Fruit fly (Drosophila melanogaster) whole organism, embryonic: ENCODE measurements around the gene CG14535.

Experiments used
- Atf3 ChIP-seq: fragments of 200-800 bp; sonication (Bioruptor generic); optimal IDR thresholded peaks from 3 replicates; lab custom pipeline; 2016; ENCODE audit warnings: missing biosample characterization, missing genetic modification characterization
- CG12071 ChIP-seq: fragments of 200-800 bp; sonication (Bioruptor generic); optimal IDR thresholded peaks from 3 replicates; lab custom pipeline; 2018; ENCODE audit warnings: missing biosample characterization, mild to moderate bottlenecking, missing genetic modification characterization
- CG14667 ChIP-seq: fragments of 200-800 bp; sonication (Bioruptor generic); IDR thresholded peaks from 2 replicates; pipeline ENCODE4 v1.3.6; 2022; ENCODE audit warnings: missing biosample characterization, missing genetic modification characterization
- CG17359 ChIP-seq: fragments of 200-800 bp; sonication (Bioruptor generic); optimal IDR thresholded peaks from 3 replicates; lab custom pipeline; 2018; ENCODE audit warnings: missing biosample characterization, mild to moderate bottlenecking, missing genetic modification characterization, moderate library complexity
- CG18599 ChIP-seq: fragments of 200-800 bp; sonication (Bioruptor generic); optimal IDR thresholded peaks from 3 replicates; lab custom pipeline; 2017; ENCODE audit warnings: missing biosample characterization, missing genetic modification characterization, mild to moderate bottlenecking, moderate library complexity, missing genetic modification reagents
- CG2712 ChIP-seq: fragments of 200-800 bp; optimal IDR thresholded peaks from 3 replicates; lab custom pipeline; 2019; ENCODE audit warnings: missing biosample characterization, mild to moderate bottlenecking, missing genetic modification characterization, moderate library complexity
- CG34376 ChIP-seq: fragments of 200-800 bp; sonication (Bioruptor generic); optimal IDR thresholded peaks from 2 replicates; lab custom pipeline; 2018; ENCODE audit warnings: missing biosample characterization, mild to moderate bottlenecking, missing genetic modification characterization
- CG8765 ChIP-seq: fragments of 200-800 bp; sonication (Bioruptor generic); IDR thresholded peaks from 2 replicates; pipeline ENCODE4 v1.3.6; 2022; ENCODE audit warnings: missing biosample characterization, missing genetic modification characterization
- Dref ChIP-seq: fragments of 200-800 bp; sonication (Bioruptor generic); IDR thresholded peaks from 2 replicates; pipeline ENCODE4 v1.3.6; 2022; ENCODE audit warnings: missing biosample characterization, missing genetic modification characterization
- Vsx1 ChIP-seq: fragments of 200-800 bp; sonication (Bioruptor generic); optimal IDR thresholded peaks from 2 replicates; lab custom pipeline; 2017; ENCODE audit warnings: missing biosample characterization, mild to moderate bottlenecking, missing genetic modification characterization, missing genetic modification reagents
- chinmo ChIP-seq: fragments of 200-800 bp; sonication (Bioruptor generic); IDR thresholded peaks from 4 replicates; pipeline ENCODE4 v1.3.6; 2022; ENCODE audit warnings: missing biosample characterization, missing genetic modification characterization; ENCODE audit not compliant: partially characterized antibody
- gsb ChIP-seq: fragments of 200-800 bp; sonication (Bioruptor generic); IDR thresholded peaks from 2 replicates; pipeline ENCODE4 v1.3.6; 2022; ENCODE audit warnings: missing biosample characterization, missing genetic modification characterization
- seq ChIP-seq: fragments of 200-800 bp; sonication (Bioruptor generic); IDR thresholded peaks from 2 replicates; pipeline ENCODE4 v1.3.6; 2022; ENCODE audit warnings: missing biosample characterization, missing genetic modification characterization
- so ChIP-seq: fragments of 200-800 bp; sonication (Bioruptor generic); IDR thresholded peaks from 3 replicates; pipeline ENCODE4 v1.3.6; 2022; ENCODE audit warnings: missing biosample characterization, missing genetic modification characterization
- ssp ChIP-seq: fragments of 200-800 bp; sonication (Bioruptor generic); IDR thresholded peaks from 2 replicates; pipeline ENCODE4 v1.3.6; 2022; ENCODE audit warnings: missing biosample characterization, missing genetic modification characterization
- stc ChIP-seq: fragments of 200-800 bp; sonication (Bioruptor generic); IDR thresholded peaks from 2 replicates; pipeline ENCODE4 v1.3.6; 2022; ENCODE audit warnings: missing biosample characterization, missing genetic modification characterization
- sug ChIP-seq: fragments of 200-800 bp; optimal IDR thresholded peaks from 2 replicates; lab custom pipeline; 2019; ENCODE audit warnings: missing biosample characterization, mild to moderate bottlenecking, missing genetic modification characterization, moderate library complexity
- twi ChIP-seq: fragments of 200-800 bp; optimal IDR thresholded peaks from 2 replicates; lab custom pipeline; 2019; ENCODE audit warnings: missing biosample characterization, mild to moderate bottlenecking, missing genetic modification characterization, moderate library complexity

CG14535 gene

DNA sequence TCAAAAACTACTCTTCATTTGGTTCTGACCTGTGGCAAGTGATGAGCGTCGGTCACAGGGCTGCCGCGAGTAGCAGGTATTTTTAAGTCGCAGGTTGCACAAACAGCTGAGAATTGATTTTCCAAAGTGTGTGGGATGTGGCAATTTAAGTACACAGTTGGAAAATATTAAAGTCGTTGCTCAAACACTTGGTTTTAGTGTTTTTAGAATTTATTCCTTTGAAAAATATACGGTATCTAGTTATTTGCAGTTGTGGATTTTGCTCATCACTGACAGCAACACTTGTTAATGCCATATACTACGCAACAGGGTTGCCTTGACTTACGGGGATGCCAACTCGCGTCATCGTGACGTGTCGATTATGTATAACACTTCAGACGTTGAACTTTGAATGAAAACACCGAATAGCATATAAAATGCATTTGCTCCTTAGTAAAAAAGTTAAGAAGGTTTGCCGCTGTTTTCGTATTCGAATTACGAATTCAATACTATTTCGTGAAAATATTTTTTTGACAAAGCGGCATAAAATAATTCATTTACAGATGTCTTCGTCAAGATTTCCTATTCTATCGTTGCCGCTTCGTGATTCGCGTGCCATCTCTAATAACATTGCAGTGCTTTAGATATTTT lies 55.4 kb downstream of the CG14535 start, which contains the start of the genes Herp and r2d2 (continued):
- TF ChIP-seq gsb (GFP tag; lab: Robert Waterston, UW) (peak; percentile 71), ssp (GFP tag; lab: Robert Waterston, UW) (peak; percentile 75), Dref (GFP tag; lab: Robert Waterston, UW) (peak; percentile 48), Vsx1 (GFP tag; lab: Kevin White, UChicago) (peak; percentile 57), Atf3 (GFP tag; lab: Kevin White, UChicago) (peak; percentile 91), CG18599 (GFP tag; lab: Kevin White, UChicago) (peak; percentile 94), so (GFP tag; lab: Robert Waterston, UW) (peak; percentile 91), CG14667 (GFP tag; lab: Robert Waterston, UW) (peak; percentile 76; the same call in 1 of the 2 replicates), CG17359 (tag; lab: Kevin White, UChicago) (peak; percentile 81), CG8765 (GFP tag; lab: Robert Waterston, UW) (peak; percentile 83), CG2712 (peak; percentile 89)
- TF ChIP-seq, all 482 proteins: peak for 441

- TF ChIP-seq CG12071 (GFP tag; lab: Kevin White, UChicago) (no peak), seq (GFP tag; lab: Robert Waterston, UW) (no peak), stc (GFP tag; lab: Robert Waterston, UW) (no peak), twi (tag; lab: Kevin White, UChicago) (no peak), chinmo (GFP tag; lab: Robert Waterston, UW) (0 out of 4 replicates have a peak, but pooled peaks have one; percentile 43), CG34376 (peak; percentile 46), sug (tag; lab: Kevin White, UChicago) (peak; percentile 51)
- TF ChIP-seq, all 482 proteins: peak for 3
Observed at dm6 chr2L:7795859-7796258, 59.4 kb downstream of the CG14535 start, which contains the start of gene LKRSDH. Gene LKRSDH, minus strand, starts transcription at chr2L:7795959.
